Fruit fly (Drosophila melanogaster): Measurements from ENCODE around the gene Cubn2.
A peak's percentile ranks its signal among the peaks of the same experiment; 100 is the strongest.

Cubn2 gene

DNA sequence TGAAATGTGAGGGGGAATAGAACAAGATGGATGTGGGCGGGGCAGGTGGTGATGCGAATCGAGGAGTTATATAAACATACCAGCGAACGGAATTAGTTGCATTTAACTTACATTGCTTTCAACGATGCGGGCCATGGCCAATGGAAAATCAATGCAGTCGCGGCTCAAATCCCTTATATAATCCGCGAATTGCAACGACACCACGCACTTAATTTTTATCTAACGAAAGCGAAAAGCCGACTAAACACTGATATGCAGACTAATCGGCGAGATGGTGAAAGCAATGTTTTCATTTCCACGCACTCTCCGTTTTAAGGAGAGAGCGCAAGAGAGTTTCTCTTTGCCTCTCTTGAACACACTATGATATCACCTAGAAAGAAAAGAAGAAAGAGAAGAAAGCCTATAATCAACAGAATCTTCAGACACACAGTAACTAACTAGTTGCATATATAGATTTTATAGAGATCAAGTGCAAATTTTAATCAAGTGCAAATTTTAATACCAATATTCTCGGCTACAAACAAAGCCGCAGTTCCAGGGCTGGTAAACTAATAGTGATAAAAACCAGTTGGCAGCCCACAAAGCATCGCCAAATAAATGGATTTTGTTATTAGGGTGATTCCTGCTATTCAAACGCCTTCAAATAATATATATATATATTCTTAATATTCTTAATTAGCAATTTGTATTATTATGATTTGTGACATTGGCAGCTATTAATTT is 7.3 kb upstream of the Cubn2 start, which contains the start of the genes CG11597 and CG5946 (continued):
- TF ChIP-seq usp (GFP tag; optimal IDR thresholded peaks at IDR 0.05) (no peak), twi (tag; optimal IDR thresholded peaks at IDR 0.05) (no peak), CG3995 (GFP tag; optimal IDR thresholded peaks at IDR 0.05) (no peak), sd (tag; optimal IDR thresholded peaks at IDR 0.05) (peak; percentile 4), fru (optimal IDR thresholded peaks at IDR 0.05) (no peak), CG8290 (GFP tag; optimal IDR thresholded peaks at IDR 0.05) (no peak), CG8290 (tag; optimal IDR thresholded peaks at IDR 0.05) (no peak), CG13296 (GFP tag; optimal IDR thresholded peaks at IDR 0.05) (no peak), pita (GFP tag; optimal IDR thresholded peaks at IDR 0.05) (no peak), CG9932 (GFP tag; IDR thresholded peaks at IDR 0.05) (peak; percentile 63), knrl (GFP tag; IDR thresholded peaks at IDR 0.05; ENCODE audit: partially characterized antibody) (no peak; the same call in 2 of the 3 replicates), btn (GFP tag; optimal IDR thresholded peaks at IDR 0.05) (no peak), CG1024 (GFP tag; IDR thresholded peaks at IDR 0.05) (no peak), phol (tag; optimal IDR thresholded peaks at IDR 0.05) (peak; percentile 27), Poxn (GFP tag; IDR thresholded peaks at IDR 0.05) (no peak), CG3281 (GFP tag; optimal IDR thresholded peaks at IDR 0.05) (no peak), CG10321 (GFP tag; IDR thresholded peaks at IDR 0.05) (no peak), vvl (GFP tag; IDR thresholded peaks at IDR 0.05) (no peak), CG14667 (GFP tag; IDR thresholded peaks at IDR 0.05) (no peak), grau (tag; optimal IDR thresholded peaks at IDR 0.05) (no peak), Nf-YB (GFP tag; optimal IDR thresholded peaks at IDR 0.05) (no peak), unc-4 (GFP tag; IDR thresholded peaks at IDR 0.05; ENCODE audit: partially characterized antibody) (no peak; the same call in none of the 2 replicates), CG4617 (GFP tag; optimal IDR thresholded peaks at IDR 0.05; ENCODE audit: borderline replicate concordance) (peak; percentile 11), mam (GFP tag; optimal IDR thresholded peaks at IDR 0.05) (peak; percentile 27), Mrtf (GFP tag; IDR thresholded peaks at IDR 0.05) (no peak), CG6854 (GFP tag; optimal IDR thresholded peaks at IDR 0.05) (no peak), CG18262 (tag; optimal IDR thresholded peaks at IDR 0.05) (no peak), CG12236 (GFP tag; optimal IDR thresholded peaks at IDR 0.05) (no peak), peb (GFP tag; IDR thresholded peaks at IDR 0.05) (no peak), Dref (GFP tag; IDR thresholded peaks at IDR 0.05) (peak; percentile 51), Asciz (GFP tag; optimal IDR thresholded peaks at IDR 0.05) (no peak), cato (GFP tag; optimal IDR thresholded peaks at IDR 0.05; ENCODE audit: borderline replicate concordance) (no peak), CG10366 (GFP tag; IDR thresholded peaks at IDR 0.05) (peak; percentile 33; the same call in 1 of the 2 replicates), cas (GFP tag; IDR thresholded peaks at IDR 0.05) (no peak), Sry-δ (GFP tag; optimal IDR thresholded peaks at IDR 0.05) (peak; percentile 41), CG5245 (GFP tag; optimal IDR thresholded peaks at IDR 0.05) (no peak), CG7357 (GFP tag; IDR thresholded peaks at IDR 0.05) (no peak), Opbp (GFP tag; IDR thresholded peaks at IDR 0.05; ENCODE audit: partially characterized antibody) (peak; percentile 21; the same call in 1 of the 3 replicates), psq (GFP tag; optimal IDR thresholded peaks at IDR 0.05) (no peak), Side (GFP tag; optimal IDR thresholded peaks at IDR 0.05) (no peak), CG18764 (GFP tag; optimal IDR thresholded peaks at IDR 0.05) (no peak), Bgb (GFP tag; IDR thresholded peaks at IDR 0.05; ENCODE audit: partially characterized antibody) (peak; percentile 20; the same call in 1 of the 2 replicates), Med (GFP tag) (peak; percentile 73), CG13287 (GFP tag; IDR thresholded peaks at IDR 0.05; ENCODE audit: partially characterized antibody) (peak; percentile 32), CG8089 (GFP tag; optimal IDR thresholded peaks at IDR 0.05) (no peak), nau (GFP tag; optimal IDR thresholded peaks at IDR 0.05) (no peak), wek (GFP tag; optimal IDR thresholded peaks at IDR 0.05) (peak; percentile 27), HLH3B (GFP tag; IDR thresholded peaks at IDR 0.05) (no peak), Aef1 (GFP tag; IDR thresholded peaks at IDR 0.05) (peak; percentile 24; the same call in 1 of the 3 replicates), ems (GFP tag; optimal IDR thresholded peaks at IDR 0.05) (no peak), ro (GFP tag; IDR thresholded peaks at IDR 0.05) (no peak)
